Worm (Caenorhabditis elegans): ENCODE measurements around the gene mpz-6.
"Not testable (repeated sequence)": the region's sequence is repeated elsewhere in the genome, so short reads cannot be mapped to it uniquely, and the experiment has no call there.

ce11 chrII:9452172-9452571 lies 45.3 kb upstream of the mpz-6 start, which contains the start of gene R09D1.12:
- TF ChIP-seq ztf-26 (tag; optimal IDR thresholded peaks at IDR 0.05); tbp1 (GFP tag; optimal IDR thresholded peaks at IDR 0.05); die-1 (tag; optimal IDR thresholded peaks at IDR 0.05); D2030.7 (GFP tag; IDR thresholded peaks at IDR 0.05); zim-3 (tag; optimal IDR thresholded peaks at IDR 0.05); T26A5.8 (tag; optimal IDR thresholded peaks at IDR 0.05); unc-62 (GFP tag; optimal IDR thresholded peaks at IDR 0.05); snpc-4 (GFP tag; optimal IDR thresholded peaks at IDR 0.05); snpc-4 (tag; optimal IDR thresholded peaks at IDR 0.05); madf-3 (GFP tag; IDR thresholded peaks at IDR 0.05); ama-1 (optimal IDR thresholded peaks at IDR 0.05); ama-1 (GFP tag; optimal IDR thresholded peaks at IDR 0.05); F49E8.2 (tag; optimal IDR thresholded peaks at IDR 0.05; ENCODE audit: insufficient read depth): not testable (repeated sequence)

Data from whole organism, young adult.